Fruit fly (Drosophila melanogaster): ENCODE results near the gene Atg4b.

Atg4b gene

dm6 chr3R:15356645-15357431, at the start of gene Atg4b, which contains the start of gene Hibch (continued):
- TF ChIP-seq CG13424 (tag; optimal IDR thresholded peaks at IDR 0.05) (peak; percentile 91), abd-A (tag; optimal IDR thresholded peaks at IDR 0.05) (no peak), CG17186 (GFP tag; optimal IDR thresholded peaks at IDR 0.05) (peak; percentile 37), cas (GFP tag; IDR thresholded peaks at IDR 0.05) (peak; percentile 69; the same call in 1 of the 2 replicates), Dfd (GFP tag; optimal IDR thresholded peaks at IDR 0.05) (no peak), tap (tag; optimal IDR thresholded peaks at IDR 0.05) (no peak), Trl (optimal IDR thresholded peaks at IDR 0.05) (no peak), Trl (GFP tag; optimal IDR thresholded peaks at IDR 0.05) (no peak), CG4854 (GFP tag; optimal IDR thresholded peaks at IDR 0.05) (peak; percentile 16), CG17612 (GFP tag; IDR thresholded peaks at IDR 0.05) (peak; percentile 66; the same call in 1 of the 2 replicates), Bdp1 (GFP tag; optimal IDR thresholded peaks at IDR 0.05) (peak; percentile 26), CG6689 (GFP tag; IDR thresholded peaks at IDR 0.05) (peak; percentile 94), Hr78 (GFP tag; optimal IDR thresholded peaks at IDR 0.05) (no peak), CG7839 (tag; optimal IDR thresholded peaks at IDR 0.05) (peak; percentile 89), vvl (GFP tag; IDR thresholded peaks at IDR 0.05) (peak; percentile 81; the same call in 1 of the 2 replicates), zen2 (GFP tag; IDR thresholded peaks at IDR 0.05; ENCODE audit: partially characterized antibody) (no peak), chif (GFP tag; optimal IDR thresholded peaks at IDR 0.05) (no peak), CG3847 (GFP tag; IDR thresholded peaks at IDR 0.05) (peak; percentile 92), eve (GFP tag; optimal IDR thresholded peaks at IDR 0.05) (no peak), CG6272 (GFP tag; IDR thresholded peaks at IDR 0.05) (peak; percentile 77), Optix (GFP tag; IDR thresholded peaks at IDR 0.05) (no peak), ham (GFP tag; IDR thresholded peaks at IDR 0.05) (no peak), ash1 (GFP tag; optimal IDR thresholded peaks at IDR 0.05) (no peak), Nf-YA (GFP tag; IDR thresholded peaks at IDR 0.05) (no peak), pho (GFP tag; optimal IDR thresholded peaks at IDR 0.05) (peak; percentile 46), lola (GFP tag; optimal IDR thresholded peaks at IDR 0.05) (peak in 1 of 3 experiments; percentile 86), vfl (GFP tag; optimal IDR thresholded peaks at IDR 0.05) (peak; percentile 43), CG11085 (GFP tag; IDR thresholded peaks at IDR 0.05) (peak; percentile 82), CG8089 (GFP tag; optimal IDR thresholded peaks at IDR 0.05) (no peak), CG11456 (GFP tag; IDR thresholded peaks at IDR 0.05) (peak; percentile 90), disco-r (GFP tag; optimal IDR thresholded peaks at IDR 0.05) (no peak), klu (GFP tag; IDR thresholded peaks at IDR 0.05) (peak; percentile 87), Bteb2 (GFP tag; optimal IDR thresholded peaks at IDR 0.05) (peak; percentile 16), H2.0 (GFP tag; IDR thresholded peaks at IDR 0.05) (peak; percentile 60), Max (GFP tag; optimal IDR thresholded peaks at IDR 0.05) (peak; percentile 89), Gsc (GFP tag; IDR thresholded peaks at IDR 0.05) (0 out of 2 replicates have a peak, but pooled peaks have one; percentile 41), Bgb (GFP tag; IDR thresholded peaks at IDR 0.05; ENCODE audit: partially characterized antibody) (no peak), mirr (GFP tag; optimal IDR thresholded peaks at IDR 0.05) (peak; percentile 46), Chrac-16 (GFP tag; optimal IDR thresholded peaks at IDR 0.05) (peak; percentile 79), CG1832 (GFP tag; optimal IDR thresholded peaks at IDR 0.05) (no peak), NK7.1 (GFP tag; optimal IDR thresholded peaks at IDR 0.05) (no peak), Doc3 (GFP tag; IDR thresholded peaks at IDR 0.05; ENCODE audit: partially characterized antibody) (no peak), CG16813 (GFP tag; IDR thresholded peaks at IDR 0.05; ENCODE audit: partially characterized antibody) (no peak), C15 (GFP tag; IDR thresholded peaks at IDR 0.05) (0 out of 3 replicates have a peak, but pooled peaks have one; percentile 18), Vsx1 (GFP tag; optimal IDR thresholded peaks at IDR 0.05) (no peak), scrt (GFP tag; optimal IDR thresholded peaks at IDR 0.05) (peak; percentile 78), CG12155 (GFP tag; optimal IDR thresholded peaks at IDR 0.05) (peak; percentile 82), ttk (GFP tag; IDR thresholded peaks at IDR 0.05) (peak; percentile 67), CG42726 (GFP tag; IDR thresholded peaks at IDR 0.05; ENCODE audit: partially characterized antibody) (peak; percentile 64)
